Worm (Caenorhabditis elegans) whole organism, L1 larva: ENCODE results near the gene dap-3.

ENCODE experiments used
- C16A3.4 ChIP-seq: fragments of 150-350 bp; optimal IDR thresholded peaks from 2 replicates; lab custom pipeline; 2014; ENCODE audit warnings: missing biosample characterization, missing genetic modification characterization
- C34B4.2 ChIP-seq: sonication (generic microtip); optimal IDR thresholded peaks from 2 replicates; lab custom pipeline; 2017; ENCODE audit warnings: mild to moderate bottlenecking, missing genetic modification characterization, missing compliant biosample characterization
- Y116A8C.19 ChIP-seq: sonication (generic microtip); optimal IDR thresholded peaks from 2 replicates; lab custom pipeline; 2016; ENCODE audit warnings: missing compliant biosample characterization, missing genetic modification characterization, borderline replicate concordance
- alr-1 ChIP-seq: fragments of 200-800 bp; sonication (Bioruptor generic); optimal IDR thresholded peaks from 2 replicates; lab custom pipeline; 2018; ENCODE audit warnings: borderline replicate concordance, mild to moderate bottlenecking, missing genetic modification characterization, missing compliant biosample characterization
- ama-1 ChIP-seq: fragments of 150-350 bp; optimal IDR thresholded peaks from 2 replicates; lab custom pipeline; 2014
- blmp-1 ChIP-seq: fragments of 150-350 bp; optimal IDR thresholded peaks from 2 replicates; lab custom pipeline; 2014; ENCODE audit warnings: missing biosample characterization, missing genetic modification characterization
- ceh-8 ChIP-seq: fragments of 200-800 bp; sonication (Bioruptor generic); optimal IDR thresholded peaks from 2 replicates; lab custom pipeline; 2018; ENCODE audit warnings: mild to moderate bottlenecking, missing genetic modification characterization, moderate library complexity, missing compliant biosample characterization
- ceh-90 ChIP-seq: sonication (generic microtip); optimal IDR thresholded peaks from 2 replicates; lab custom pipeline; 2016; ENCODE audit warnings: missing genetic modification characterization, missing compliant biosample characterization
- dpl-1 ChIP-seq, 3 experiments: fragments of 150-350 bp in 2 of 3; sonication (generic microtip) in 1 of 3; optimal IDR thresholded peaks; 2 replicates each; lab custom pipeline; 2014 to 2017; ENCODE audit warnings: missing biosample characterization in 3 of 3, missing genetic modification characterization in 3 of 3, missing genetic modification reagents in 3 of 3
- efl-1 ChIP-seq, 4 experiments: fragments of 150-350 bp; optimal IDR thresholded peaks in 3 of 4; peaks in 1 of 4; 1 replicate in 1 of 4; 2 replicates in 3 of 4; lab custom pipeline; 2014; ENCODE audit warnings: missing biosample characterization in 2 of 4, missing genetic modification characterization in 2 of 4, missing genetic modification reagents in 2 of 4
- egl-27 ChIP-seq, 2 experiments: fragments of 150-350 bp in 1 of 2; sonication (generic microtip); optimal IDR thresholded peaks; 3 replicates each; lab custom pipeline; 2017 to 2018; ENCODE audit warnings: missing biosample characterization in 2 of 2, missing genetic modification characterization in 2 of 2, missing genetic modification reagents in 2 of 2
- elt-2 ChIP-seq: sonication (generic microtip); optimal IDR thresholded peaks from 2 replicates; lab custom pipeline; 2016; ENCODE audit warnings: missing genetic modification characterization, mild to moderate bottlenecking, inconsistent platforms, missing compliant biosample characterization, missing genetic modification reagents
- elt-3 ChIP-seq, 6 experiments: fragments of 150-350 bp in 1 of 6; sonication (generic microtip); optimal IDR thresholded peaks; 2 replicates each; lab custom pipeline; 2017 to 2018; ENCODE audit warnings: missing biosample characterization in 6 of 6, missing genetic modification characterization in 6 of 6, inconsistent platforms in 1 of 6
- ets-5 ChIP-seq: fragments of 200-800 bp; sonication (Bioruptor generic); IDR thresholded peaks from 2 replicates; pipeline ENCODE4 v1.3.6; 2022; ENCODE audit warnings: missing genetic modification characterization, missing compliant biosample characterization
- fkh-10 ChIP-seq: sonication (generic microtip); optimal IDR thresholded peaks from 2 replicates; lab custom pipeline; 2017; ENCODE audit warnings: missing biosample characterization, missing genetic modification reagents, missing genetic modification characterization
- fkh-4 ChIP-seq: sonication (generic microtip); optimal IDR thresholded peaks from 2 replicates; lab custom pipeline; 2016; ENCODE audit warnings: missing compliant biosample characterization, missing genetic modification characterization, borderline replicate concordance
- fkh-8 ChIP-seq: sonication (generic microtip); optimal IDR thresholded peaks from 2 replicates; lab custom pipeline; 2016; ENCODE audit warnings: mild to moderate bottlenecking, missing genetic modification characterization, missing compliant biosample characterization
- fos-1 ChIP-seq: fragments of 150-350 bp; optimal IDR thresholded peaks from 2 replicates; lab custom pipeline; 2014; ENCODE audit warnings: missing biosample characterization, missing genetic modification characterization
- grh-1 ChIP-seq: fragments of 200-800 bp; sonication (Bioruptor generic); IDR thresholded peaks from 2 replicates; pipeline ENCODE4 v1.3.6; 2022; ENCODE audit warnings: missing genetic modification reagents, missing genetic modification characterization, missing compliant biosample characterization
- irx-1 ChIP-seq: sonication (generic microtip); optimal IDR thresholded peaks from 2 replicates; lab custom pipeline; 2016; ENCODE audit warnings: missing genetic modification characterization, missing compliant biosample characterization
- isw-1 ChIP-seq: fragments of 200-800 bp; sonication (Bioruptor generic); IDR thresholded peaks from 2 replicates; pipeline ENCODE4 v1.3.6; 2022; ENCODE audit warnings: missing genetic modification characterization, missing compliant biosample characterization
- lin-13 ChIP-seq: fragments of 150-350 bp; optimal IDR thresholded peaks from 2 replicates; lab custom pipeline; 2014; ENCODE audit warnings: missing biosample characterization, missing genetic modification reagents, missing genetic modification characterization
- lin-14 ChIP-seq: fragments of 200-800 bp; sonication (Bioruptor generic); optimal IDR thresholded peaks from 2 replicates; lab custom pipeline; 2018; ENCODE audit warnings: mild to moderate bottlenecking, missing genetic modification characterization, moderate library complexity, missing compliant biosample characterization
- lin-35 ChIP-seq, 2 experiments: fragments of 150-350 bp; optimal IDR thresholded peaks; 2 replicates each; lab custom pipeline; 2014; ENCODE audit warnings: missing biosample characterization in 2 of 2, missing genetic modification characterization in 2 of 2, missing genetic modification reagents in 2 of 2
- lin-39 ChIP-seq: fragments of 150-350 bp; optimal IDR thresholded peaks from 2 replicates; lab custom pipeline; 2014; ENCODE audit warnings: missing biosample characterization, missing genetic modification reagents, missing genetic modification characterization
- lir-3 ChIP-seq: sonication (generic microtip); optimal IDR thresholded peaks from 2 replicates; lab custom pipeline; 2016; ENCODE audit warnings: mild to moderate bottlenecking, missing genetic modification characterization, moderate library complexity, missing compliant biosample characterization; ENCODE audit not compliant: poor library complexity
- lsy-2 ChIP-seq, 2 experiments: fragments of 150-350 bp; optimal IDR thresholded peaks; 2 replicates each; lab custom pipeline; 2014; ENCODE audit warnings: missing biosample characterization in 2 of 2, missing genetic modification characterization in 2 of 2
- mdl-1 ChIP-seq, 2 experiments: fragments of 150-350 bp; optimal IDR thresholded peaks; 2 replicates each; lab custom pipeline; 2014 to 2017; ENCODE audit warnings: missing biosample characterization in 2 of 2, missing genetic modification characterization in 2 of 2, inconsistent platforms in 1 of 2
- mep-1 ChIP-seq: fragments of 150-350 bp; optimal IDR thresholded peaks from 2 replicates; lab custom pipeline; 2014; ENCODE audit warnings: missing biosample characterization, missing genetic modification characterization
- nhr-11 ChIP-seq: fragments of 150-350 bp; optimal IDR thresholded peaks from 2 replicates; lab custom pipeline; 2014; ENCODE audit warnings: missing biosample characterization, missing genetic modification characterization
- nhr-12 ChIP-seq: sonication (generic microtip); optimal IDR thresholded peaks from 2 replicates; lab custom pipeline; 2017; ENCODE audit warnings: missing biosample characterization, missing genetic modification characterization
- nhr-19 ChIP-seq: fragments of 200-800 bp; sonication (Bioruptor generic); conservative IDR thresholded peaks from 2 replicates; pipeline ENCODE4 v1.3.6; 2022; ENCODE audit warnings: missing genetic modification characterization, missing compliant biosample characterization
- nhr-20 ChIP-seq: sonication (generic microtip); optimal IDR thresholded peaks from 2 replicates; lab custom pipeline; 2016; ENCODE audit warnings: mild to moderate bottlenecking, missing genetic modification characterization, missing compliant biosample characterization
- nhr-28 ChIP-seq: fragments of 150-350 bp; optimal IDR thresholded peaks from 2 replicates; lab custom pipeline; 2014; ENCODE audit warnings: missing biosample characterization, missing genetic modification characterization
- nhr-47 ChIP-seq: sonication (generic microtip); optimal IDR thresholded peaks from 2 replicates; lab custom pipeline; 2016; ENCODE audit warnings: mild to moderate bottlenecking, missing genetic modification characterization, moderate library complexity, missing compliant biosample characterization
- nhr-71 ChIP-seq: sonication (generic microtip); optimal IDR thresholded peaks from 2 replicates; lab custom pipeline; 2016; ENCODE audit warnings: mild to moderate bottlenecking, missing genetic modification characterization, moderate library complexity, missing compliant biosample characterization
- nhr-85 ChIP-seq: sonication (generic microtip); peaks from one replicate; lab custom pipeline; 2016; ENCODE audit warnings: missing genetic modification characterization, inconsistent platforms, missing compliant biosample characterization
- nhr-90 ChIP-seq: sonication (generic microtip); optimal IDR thresholded peaks from 2 replicates; lab custom pipeline; 2016; ENCODE audit warnings: mild to moderate bottlenecking, missing genetic modification characterization, missing compliant biosample characterization; ENCODE audit not compliant: poor library complexity
- pax-3 ChIP-seq: fragments of 200-800 bp; sonication (Bioruptor generic); optimal IDR thresholded peaks from 2 replicates; lab custom pipeline; 2018; ENCODE audit warnings: mild to moderate bottlenecking, missing genetic modification characterization, moderate library complexity, missing compliant biosample characterization
- rnt-1 ChIP-seq: sonication (generic microtip); optimal IDR thresholded peaks from 2 replicates; lab custom pipeline; 2016; ENCODE audit warnings: mild to moderate bottlenecking, missing genetic modification characterization, moderate library complexity, missing compliant biosample characterization
- skn-1 ChIP-seq: fragments of 150-350 bp; optimal IDR thresholded peaks from 2 replicates; lab custom pipeline; 2014; ENCODE audit warnings: missing biosample characterization, missing genetic modification characterization
- snpc-4 ChIP-seq: fragments of 150-350 bp; optimal IDR thresholded peaks from 2 replicates; lab custom pipeline; 2014; ENCODE audit warnings: missing biosample characterization, missing genetic modification characterization
- snu-23 ChIP-seq: sonication (generic microtip); optimal IDR thresholded peaks from 2 replicates; lab custom pipeline; 2016; ENCODE audit warnings: missing genetic modification characterization, missing compliant biosample characterization
- sox-4 ChIP-seq: sonication (generic microtip); optimal IDR thresholded peaks from 2 replicates; lab custom pipeline; 2016; ENCODE audit warnings: missing genetic modification characterization, missing compliant biosample characterization
- sptf-1 ChIP-seq: fragments of 150-350 bp; optimal IDR thresholded peaks from 2 replicates; lab custom pipeline; 2014; ENCODE audit warnings: missing biosample characterization, missing genetic modification characterization
- swsn-7 ChIP-seq: sonication (generic microtip); optimal IDR thresholded peaks from 2 replicates; lab custom pipeline; 2016; ENCODE audit warnings: missing genetic modification characterization, missing compliant biosample characterization
- tbx-2 ChIP-seq: sonication (generic microtip); optimal IDR thresholded peaks from 2 replicates; lab custom pipeline; 2016; ENCODE audit warnings: missing genetic modification characterization, missing compliant biosample characterization
- unc-98 ChIP-seq: fragments of 200-800 bp; sonication (Bioruptor generic); IDR thresholded peaks from 2 replicates; pipeline ENCODE4 v1.3.6; 2022; ENCODE audit warnings: missing genetic modification characterization, missing compliant biosample characterization
- xbp-1 ChIP-seq: sonication (generic microtip); optimal IDR thresholded peaks from 2 replicates; lab custom pipeline; 2016; ENCODE audit warnings: missing genetic modification characterization, missing compliant biosample characterization
- ztf-4 ChIP-seq: fragments of 150-350 bp; optimal IDR thresholded peaks from 2 replicates; lab custom pipeline; 2014; ENCODE audit warnings: missing biosample characterization, missing genetic modification characterization

dap-3 gene

ce11 chrII:10557206-10557574 lies 23.7 kb upstream of the dap-3 start:
- no peak for TF ChIP-seq fkh-4
- no peak for TF ChIP-seq alr-1
- no peak for TF ChIP-seq Y116A8C.19 (tag; lab: Kevin White, UChicago)
- 0 out of 2 replicates have a peak, but pooled peaks have one; percentile 28 for TF ChIP-seq grh-1 (GFP tag; lab: Robert Waterston, UW)
- no peak for TF ChIP-seq nhr-12 (tag; lab: Kevin White, UChicago)
- peak; percentile 8 for TF ChIP-seq fkh-8 (tag; lab: Kevin White, UChicago)
- peak; percentile 41 to 67 for TF ChIP-seq lsy-2 (tag; optimal IDR thresholded peaks at IDR 0.05; lab: Kevin White, UChicago)
- TF ChIP-seq C34B4.2 (tag; lab: Kevin White, UChicago): no peak
- TF ChIP-seq nhr-85: peak; percentile 97
- peak; percentile 21 for TF ChIP-seq ztf-4 (tag; lab: Kevin White, UChicago)
- no peak for TF ChIP-seq sptf-1 (tag; lab: Kevin White, UChicago)
- TF ChIP-seq ets-5 (GFP tag; lab: Robert Waterston, UW): no peak
- TF ChIP-seq nhr-28 (tag; lab: Kevin White, UChicago): no peak
- peak; percentile 45 for TF ChIP-seq lir-3 (tag; lab: Kevin White, UChicago)
- peak; percentile 79 for TF ChIP-seq blmp-1 (tag; lab: Kevin White, UChicago)
- no peak for TF ChIP-seq sox-4
- peak; percentile 52 for TF ChIP-seq tbx-2
- peak; percentile 53 for TF ChIP-seq irx-1
- peak; percentile 79 for TF ChIP-seq lin-14 (GFP tag; lab: Kevin White, UChicago)
- peak; percentile 75 for TF ChIP-seq nhr-19 (GFP tag; lab: Robert Waterston, UW)
- TF ChIP-seq skn-1 (tag; lab: Kevin White, UChicago): peak; percentile 73
- peak; percentile 15 for TF ChIP-seq pax-3 (tag; lab: Kevin White, UChicago)
- no peak for TF ChIP-seq ceh-90 (tag; lab: Kevin White, UChicago)
- peak; percentile 23 to 29 (median 28) for TF ChIP-seq dpl-1 (GFP tag; optimal IDR thresholded peaks at IDR 0.05; lab: Kevin White, UChicago)
- TF ChIP-seq nhr-71: peak; percentile 92
- TF ChIP-seq mdl-1 (tag; optimal IDR thresholded peaks at IDR 0.05; lab: Kevin White, UChicago): peak in 1 of 2 experiments; percentile 47
- TF ChIP-seq fkh-10 (GFP tag; lab: Kevin White, UChicago): no peak
- peak; percentile 78 for TF ChIP-seq snu-23 (GFP tag; lab: Kevin White, UChicago)
- TF ChIP-seq egl-27 (tag; optimal IDR thresholded peaks at IDR 0.05; lab: Kevin White, UChicago): no peak
- peak; percentile 85 for TF ChIP-seq nhr-20 (tag; lab: Kevin White, UChicago)
- TF ChIP-seq lin-13 (GFP tag; lab: Kevin White, UChicago): peak; percentile 11
- peak; percentile 72 for TF ChIP-seq nhr-90 (tag; lab: Kevin White, UChicago)
- peak; percentile 37 for TF ChIP-seq swsn-7
- TF ChIP-seq elt-2: peak; percentile 22
- peak in 1 of 2 experiments; percentile 26 for TF ChIP-seq efl-1 (optimal IDR thresholded peaks at IDR 0.05; lab: Kevin White, UChicago)
- peak in 1 of 2 experiments; percentile 31 for TF ChIP-seq efl-1 (GFP tag; optimal IDR thresholded peaks at IDR 0.05 in 1 of 2; lab: Kevin White, UChicago)
- peak in 2 of 6 experiments; percentile 44 to 85 for TF ChIP-seq elt-3 (tag; optimal IDR thresholded peaks at IDR 0.05; lab: Kevin White, UChicago)
- peak; percentile 51 for TF ChIP-seq C16A3.4
- no peak for TF ChIP-seq isw-1 (GFP tag; lab: Robert Waterston, UW)
- TF ChIP-seq unc-98 (GFP tag; lab: Robert Waterston, UW): no peak
- TF ChIP-seq xbp-1: peak; percentile 30
- no peak for TF ChIP-seq ceh-8 (GFP tag; lab: Kevin White, UChicago)
- TF ChIP-seq lin-39 (tag; lab: Kevin White, UChicago): no peak
- TF ChIP-seq fos-1 (tag; lab: Kevin White, UChicago): peak; percentile 15
- TF ChIP-seq rnt-1 (tag; lab: Kevin White, UChicago): peak; percentile 13
- peak; percentile 67 for TF ChIP-seq ama-1 (lab: Kevin White, UChicago)
- TF ChIP-seq lin-35 (GFP tag; optimal IDR thresholded peaks at IDR 0.05; lab: Kevin White, UChicago): peak; percentile 30 to 77
- peak; percentile 41 for TF ChIP-seq nhr-47
- peak; percentile 88 for TF ChIP-seq mep-1
- no peak for TF ChIP-seq nhr-11 (tag; lab: Kevin White, UChicago)
- TF ChIP-seq snpc-4 (tag; lab: Kevin White, UChicago): peak; percentile 26
